Worm (Caenorhabditis elegans) whole organism, L2 larva: Measurements from ENCODE around the gene gst-40.

Experiments used
- C34F6.9 ChIP-seq: fragments of 150-350 bp; optimal IDR thresholded peaks from 2 replicates; lab custom pipeline; 2014; ENCODE audit warnings: missing biosample characterization, missing genetic modification characterization
- F13H6.1 ChIP-seq: sonication (generic microtip); optimal IDR thresholded peaks from 2 replicates; lab custom pipeline; 2016; ENCODE audit warnings: missing genetic modification characterization, missing compliant biosample characterization
- Y55F3AM.14 ChIP-seq: fragments of 200-800 bp; sonication (Bioruptor generic); optimal IDR thresholded peaks from 2 replicates; lab custom pipeline; 2018; ENCODE audit warnings: mild to moderate bottlenecking, missing genetic modification characterization, missing compliant biosample characterization
- ZK546.5 ChIP-seq: sonication (generic microtip); optimal IDR thresholded peaks from 2 replicates; lab custom pipeline; 2017; ENCODE audit warnings: missing biosample characterization, missing genetic modification characterization
- alr-1 ChIP-seq: fragments of 150-350 bp; optimal IDR thresholded peaks from 2 replicates; lab custom pipeline; 2014; ENCODE audit warnings: missing biosample characterization, missing genetic modification characterization
- aly-2 ChIP-seq: fragments of 150-350 bp; optimal IDR thresholded peaks from 2 replicates; lab custom pipeline; 2014; ENCODE audit warnings: missing biosample characterization, missing genetic modification characterization
- blmp-1 ChIP-seq: sonication (generic microtip); optimal IDR thresholded peaks from 2 replicates; lab custom pipeline; 2017; ENCODE audit warnings: missing genetic modification characterization, mild to moderate bottlenecking, missing compliant biosample characterization, antibody characterized with exemption, moderate library complexity; ENCODE audit not compliant: insufficient read depth
- ceh-16 ChIP-seq: fragments of 150-350 bp; optimal IDR thresholded peaks from 2 replicates; lab custom pipeline; 2014; ENCODE audit warnings: missing biosample characterization, missing genetic modification characterization
- crh-2 ChIP-seq: sonication (generic microtip); optimal IDR thresholded peaks from 2 replicates; lab custom pipeline; 2017; ENCODE audit warnings: missing biosample characterization, missing genetic modification characterization
- egl-27 ChIP-seq: sonication (generic microtip); optimal IDR thresholded peaks from 3 replicates; lab custom pipeline; 2017; ENCODE audit warnings: missing biosample characterization, missing genetic modification reagents, missing genetic modification characterization
- elt-3 ChIP-seq: sonication (generic microtip); optimal IDR thresholded peaks from 2 replicates; lab custom pipeline; 2017; ENCODE audit warnings: missing biosample characterization, missing genetic modification characterization
- gmeb-1 ChIP-seq: fragments of 150-350 bp; optimal IDR thresholded peaks from 2 replicates; lab custom pipeline; 2014; ENCODE audit warnings: missing biosample characterization, missing genetic modification characterization
- lin-11 ChIP-seq: fragments of 150-350 bp; sonication (generic microtip); optimal IDR thresholded peaks from 2 replicates; lab custom pipeline; 2014; ENCODE audit warnings: missing biosample characterization, missing genetic modification characterization, inconsistent platforms, mixed read lengths
- lin-39 ChIP-seq: fragments of 150-350 bp; optimal IDR thresholded peaks from 2 replicates; lab custom pipeline; 2014; ENCODE audit warnings: missing biosample characterization, missing genetic modification reagents, missing genetic modification characterization
- lsy-2 ChIP-seq, 2 experiments: fragments of 150-350 bp in 1 of 2; sonication (generic microtip) in 1 of 2; optimal IDR thresholded peaks; 2 replicates each; lab custom pipeline; 2014 to 2017; ENCODE audit warnings: missing biosample characterization in 2 of 2, missing genetic modification characterization in 2 of 2
- mdl-1 ChIP-seq, 2 experiments: fragments of 150-350 bp in 1 of 2; sonication (generic microtip) in 1 of 2; optimal IDR thresholded peaks; 2 replicates each; lab custom pipeline; 2017; ENCODE audit warnings: missing biosample characterization in 2 of 2, missing genetic modification characterization in 2 of 2
- nhr-10 ChIP-seq: sonication (generic microtip); optimal IDR thresholded peaks from 2 replicates; lab custom pipeline; 2017; ENCODE audit warnings: missing biosample characterization, missing genetic modification characterization
- nhr-129 ChIP-seq: fragments of 150-350 bp; optimal IDR thresholded peaks from 2 replicates; lab custom pipeline; 2014; ENCODE audit warnings: missing biosample characterization, missing genetic modification characterization
- nhr-21 ChIP-seq: fragments of 150-350 bp; optimal IDR thresholded peaks from 2 replicates; lab custom pipeline; 2014; ENCODE audit warnings: missing biosample characterization, missing genetic modification characterization
- nhr-25 ChIP-seq: fragments of 150-350 bp; sonication (generic microtip); optimal IDR thresholded peaks from 3 replicates; lab custom pipeline; 2014; ENCODE audit warnings: missing biosample characterization, missing genetic modification characterization
- peb-1 ChIP-seq: fragments of 150-350 bp; optimal IDR thresholded peaks from 2 replicates; lab custom pipeline; 2014; ENCODE audit warnings: missing biosample characterization, missing genetic modification characterization
- sem-4 ChIP-seq: fragments of 150-350 bp; optimal IDR thresholded peaks from 2 replicates; lab custom pipeline; 2014; ENCODE audit warnings: missing biosample characterization, missing genetic modification reagents, missing genetic modification characterization
- skn-1 ChIP-seq: sonication (generic microtip); optimal IDR thresholded peaks from 2 replicates; lab custom pipeline; 2017; ENCODE audit warnings: missing biosample characterization, missing genetic modification characterization
- sma-3 ChIP-seq: sonication (generic microtip); optimal IDR thresholded peaks from 2 replicates; lab custom pipeline; 2016; ENCODE audit warnings: missing genetic modification reagents, missing genetic modification characterization, missing compliant biosample characterization
- sma-9 ChIP-seq, 2 experiments: fragments of 150-350 bp in 1 of 2; sonication (generic microtip) in 1 of 2; optimal IDR thresholded peaks; 2 replicates each; lab custom pipeline; 2014 to 2016; ENCODE audit warnings: missing genetic modification characterization in 2 of 2, mild to moderate bottlenecking in 1 of 2, missing biosample characterization in 1 of 2, missing compliant biosample characterization in 1 of 2, missing genetic modification reagents in 1 of 2, moderate library complexity in 1 of 2
- unc-55 ChIP-seq: fragments of 150-350 bp; sonication (generic microtip); optimal IDR thresholded peaks from 3 replicates; lab custom pipeline; 2014; ENCODE audit warnings: missing biosample characterization, missing genetic modification reagents, missing genetic modification characterization
- zag-1 ChIP-seq: fragments of 150-350 bp; optimal IDR thresholded peaks from 2 replicates; lab custom pipeline; 2014; ENCODE audit warnings: missing biosample characterization, missing genetic modification characterization
- ztf-1 ChIP-seq: fragments of 200-800 bp; sonication (Bioruptor generic); conservative IDR thresholded peaks from 2 replicates; pipeline ENCODE4 v1.3.6; 2022; ENCODE audit warnings: missing genetic modification characterization, missing compliant biosample characterization
- ztf-4 ChIP-seq: fragments of 150-350 bp; optimal IDR thresholded peaks from 2 replicates; lab custom pipeline; 2014; ENCODE audit warnings: missing biosample characterization, missing genetic modification characterization

Gene gst-40

ce11 chrIV:772931-773330, 12.6 kb downstream of the gst-40 start, which contains the start of gene mrpl-2:
Gene mrpl-2, plus strand, starts transcription at chrIV:773237.
- peak; percentile 78 for TF ChIP-seq gmeb-1
- no peak for TF ChIP-seq crh-2 (tag; lab: Kevin White, UChicago)
- TF ChIP-seq Y55F3AM.14 (GFP tag; lab: Kevin White, UChicago) = no peak
- TF ChIP-seq unc-55 = peak; percentile 63
- TF ChIP-seq lsy-2 (tag; optimal IDR thresholded peaks at IDR 0.05; lab: Kevin White, UChicago) = no peak
- TF ChIP-seq nhr-129 = peak; percentile 20
- TF ChIP-seq peb-1 = no peak
- peak; percentile 19 for TF ChIP-seq C34F6.9 (tag; lab: Kevin White, UChicago)

ce11 chrIV:773580-773979, 13.3 kb downstream of the gst-40 start:
- TF ChIP-seq sma-9 (GFP tag; optimal IDR thresholded peaks at IDR 0.05; lab: Kevin White, UChicago) (no peak), sma-9 (tag; optimal IDR thresholded peaks at IDR 0.05; lab: Kevin White, UChicago) (no peak), nhr-25 (tag; lab: Kevin White, UChicago) (no peak), F13H6.1 (tag; lab: Kevin White, UChicago) (no peak), sem-4 (tag; lab: Kevin White, UChicago) (no peak), zag-1 (tag; lab: Kevin White, UChicago) (no peak), alr-1 (no peak), egl-27 (no peak), nhr-21 (tag; lab: Kevin White, UChicago) (no peak), C34F6.9 (tag; lab: Kevin White, UChicago) (no peak), peb-1 (no peak), ceh-16 (tag; lab: Kevin White, UChicago) (no peak), lin-11 (no peak), lsy-2 (tag; optimal IDR thresholded peaks at IDR 0.05; lab: Kevin White, UChicago) (no peak), ztf-1 (no peak), lin-39 (tag; lab: Kevin White, UChicago) (no peak), aly-2 (tag; lab: Kevin White, UChicago) (no peak), skn-1 (tag; lab: Kevin White, UChicago) (no peak)

ce11 chrIV:778484-778883, 18.2 kb downstream of the gst-40 start, which contains the start of gene ugt-52:
Gene ugt-52, plus strand, starts transcription at chrIV:778784.
- TF ChIP-seq nhr-10 (tag; lab: Kevin White, UChicago) (no peak), mdl-1 (tag; optimal IDR thresholded peaks at IDR 0.05; lab: Kevin White, UChicago) (no peak), egl-27 (no peak), unc-55 (no peak), alr-1 (no peak), blmp-1 (tag; lab: Kevin White, UChicago) (no peak), skn-1 (tag; lab: Kevin White, UChicago) (no peak), ztf-4 (tag; lab: Kevin White, UChicago) (no peak), ZK546.5 (tag; lab: Kevin White, UChicago) (no peak)

ce11 chrIV:782393-782792, 22.1 kb downstream of the gst-40 start:
- TF ChIP-seq ztf-4 (tag; lab: Kevin White, UChicago) = no peak
- TF ChIP-seq crh-2 (tag; lab: Kevin White, UChicago) = no peak

ce11 chrIV:787755-788154, 27.5 kb downstream of the gst-40 start, which contains the start of gene F56B3.6:
Gene F56B3.6, plus strand, starts transcription at chrIV:788055.
- TF ChIP-seq lin-11 (no peak), elt-3 (tag; lab: Kevin White, UChicago) (no peak), unc-55 (no peak), lsy-2 (tag; optimal IDR thresholded peaks at IDR 0.05; lab: Kevin White, UChicago) (no peak)

ce11 chrIV:794275-794674, 34.0 kb downstream of the gst-40 start, which contains the start of gene F56B3.4:
Gene F56B3.4, minus strand, starts transcription at chrIV:794275.
- no peak for TF ChIP-seq lsy-2 (tag; optimal IDR thresholded peaks at IDR 0.05; lab: Kevin White, UChicago)
- no peak for TF ChIP-seq skn-1 (tag; lab: Kevin White, UChicago)
- TF ChIP-seq nhr-25 (tag; lab: Kevin White, UChicago) = no peak

ce11 chrIV:795383-795872, 35.1 kb downstream of the gst-40 start, which contains the start of gene skr-18:
Gene skr-18, minus strand, starts transcription at chrIV:795433.
- TF ChIP-seq sma-3 (GFP tag; lab: Kevin White, UChicago) = no peak
- TF ChIP-seq, all 48 proteins: peak for 0
